Worm (Caenorhabditis elegans) whole organism, L1 larva: ENCODE measurements around the gene M03C11.6.
A peak's percentile ranks its signal among the peaks of the same experiment; 100 is the strongest.

Experiments used
- C04F5.9 ChIP-seq: sonication (generic microtip); optimal IDR thresholded peaks from 2 replicates; lab custom pipeline; 2016; ENCODE audit warnings: missing genetic modification characterization, missing compliant biosample characterization
- C16A3.4 ChIP-seq: fragments of 150-350 bp; optimal IDR thresholded peaks from 2 replicates; lab custom pipeline; 2014; ENCODE audit warnings: missing biosample characterization, missing genetic modification characterization
- C34B4.2 ChIP-seq: sonication (generic microtip); optimal IDR thresholded peaks from 2 replicates; lab custom pipeline; 2017; ENCODE audit warnings: mild to moderate bottlenecking, missing genetic modification characterization, missing compliant biosample characterization
- Y116A8C.19 ChIP-seq: sonication (generic microtip); optimal IDR thresholded peaks from 2 replicates; lab custom pipeline; 2016; ENCODE audit warnings: missing compliant biosample characterization, missing genetic modification characterization, borderline replicate concordance
- aha-1 ChIP-seq: fragments of 150-350 bp; optimal IDR thresholded peaks from 2 replicates; lab custom pipeline; 2014; ENCODE audit warnings: missing biosample characterization, missing genetic modification characterization
- alr-1 ChIP-seq: fragments of 200-800 bp; sonication (Bioruptor generic); optimal IDR thresholded peaks from 2 replicates; lab custom pipeline; 2018; ENCODE audit warnings: borderline replicate concordance, mild to moderate bottlenecking, missing genetic modification characterization, missing compliant biosample characterization
- blmp-1 ChIP-seq: fragments of 150-350 bp; optimal IDR thresholded peaks from 2 replicates; lab custom pipeline; 2014; ENCODE audit warnings: missing biosample characterization, missing genetic modification characterization
- ceh-63 ChIP-seq: fragments of 200-800 bp; sonication (Bioruptor generic); optimal IDR thresholded peaks from 2 replicates; lab custom pipeline; 2018; ENCODE audit warnings: mild to moderate bottlenecking, missing genetic modification characterization, missing compliant biosample characterization
- ceh-8 ChIP-seq: fragments of 200-800 bp; sonication (Bioruptor generic); optimal IDR thresholded peaks from 2 replicates; lab custom pipeline; 2018; ENCODE audit warnings: mild to moderate bottlenecking, missing genetic modification characterization, moderate library complexity, missing compliant biosample characterization
- ceh-82 ChIP-seq, 3 experiments: fragments of 150-350 bp in 1 of 3; sonication (generic microtip) in 2 of 3; optimal IDR thresholded peaks; 2 replicates each; lab custom pipeline; 2014 to 2017; ENCODE audit warnings: missing biosample characterization in 3 of 3, missing genetic modification characterization in 3 of 3
- ceh-90 ChIP-seq: sonication (generic microtip); optimal IDR thresholded peaks from 2 replicates; lab custom pipeline; 2016; ENCODE audit warnings: missing genetic modification characterization, missing compliant biosample characterization
- dpl-1 ChIP-seq, 3 experiments: fragments of 150-350 bp in 2 of 3; sonication (generic microtip) in 1 of 3; optimal IDR thresholded peaks; 2 replicates each; lab custom pipeline; 2014 to 2017; ENCODE audit warnings: missing biosample characterization in 3 of 3, missing genetic modification characterization in 3 of 3, missing genetic modification reagents in 3 of 3
- dsc-1 ChIP-seq: sonication (generic microtip); optimal IDR thresholded peaks from 2 replicates; lab custom pipeline; 2016; ENCODE audit warnings: mild to moderate bottlenecking, missing genetic modification characterization, missing compliant biosample characterization
- efl-1 ChIP-seq, 4 experiments: fragments of 150-350 bp; optimal IDR thresholded peaks in 3 of 4; peaks in 1 of 4; 1 replicate in 1 of 4; 2 replicates in 3 of 4; lab custom pipeline; 2014; ENCODE audit warnings: missing biosample characterization in 2 of 4, missing genetic modification characterization in 2 of 4, missing genetic modification reagents in 2 of 4
- egl-27 ChIP-seq, 2 experiments: fragments of 150-350 bp in 1 of 2; sonication (generic microtip); optimal IDR thresholded peaks; 3 replicates each; lab custom pipeline; 2017 to 2018; ENCODE audit warnings: missing biosample characterization in 2 of 2, missing genetic modification characterization in 2 of 2, missing genetic modification reagents in 2 of 2
- elt-2 ChIP-seq: sonication (generic microtip); optimal IDR thresholded peaks from 2 replicates; lab custom pipeline; 2016; ENCODE audit warnings: missing genetic modification characterization, mild to moderate bottlenecking, inconsistent platforms, missing compliant biosample characterization, missing genetic modification reagents
- elt-3 ChIP-seq, 6 experiments: fragments of 150-350 bp in 1 of 6; sonication (generic microtip); optimal IDR thresholded peaks; 2 replicates each; lab custom pipeline; 2017 to 2018; ENCODE audit warnings: missing biosample characterization in 6 of 6, missing genetic modification characterization in 6 of 6, inconsistent platforms in 1 of 6
- fkh-10 ChIP-seq: sonication (generic microtip); optimal IDR thresholded peaks from 2 replicates; lab custom pipeline; 2017; ENCODE audit warnings: missing biosample characterization, missing genetic modification reagents, missing genetic modification characterization
- fkh-4 ChIP-seq: sonication (generic microtip); optimal IDR thresholded peaks from 2 replicates; lab custom pipeline; 2016; ENCODE audit warnings: missing compliant biosample characterization, missing genetic modification characterization, borderline replicate concordance
- isw-1 ChIP-seq: fragments of 200-800 bp; sonication (Bioruptor generic); IDR thresholded peaks from 2 replicates; pipeline ENCODE4 v1.3.6; 2022; ENCODE audit warnings: missing genetic modification characterization, missing compliant biosample characterization
- jun-1 ChIP-seq: fragments of 150-350 bp; optimal IDR thresholded peaks from 2 replicates; lab custom pipeline; 2014; ENCODE audit warnings: missing biosample characterization, missing genetic modification reagents, missing genetic modification characterization
- lir-3 ChIP-seq: sonication (generic microtip); optimal IDR thresholded peaks from 2 replicates; lab custom pipeline; 2016; ENCODE audit warnings: mild to moderate bottlenecking, missing genetic modification characterization, moderate library complexity, missing compliant biosample characterization; ENCODE audit not compliant: poor library complexity
- lsy-2 ChIP-seq, 2 experiments: fragments of 150-350 bp; optimal IDR thresholded peaks; 2 replicates each; lab custom pipeline; 2014; ENCODE audit warnings: missing biosample characterization in 2 of 2, missing genetic modification characterization in 2 of 2
- mab-9 ChIP-seq: fragments of 200-800 bp; sonication (Bioruptor generic); IDR thresholded peaks from 2 replicates; pipeline ENCODE4 v1.3.6; 2022; ENCODE audit warnings: missing genetic modification reagents, missing genetic modification characterization, missing compliant biosample characterization
- mdl-1 ChIP-seq, 2 experiments: fragments of 150-350 bp; optimal IDR thresholded peaks; 2 replicates each; lab custom pipeline; 2014 to 2017; ENCODE audit warnings: missing biosample characterization in 2 of 2, missing genetic modification characterization in 2 of 2, inconsistent platforms in 1 of 2
- mep-1 ChIP-seq: fragments of 150-350 bp; optimal IDR thresholded peaks from 2 replicates; lab custom pipeline; 2014; ENCODE audit warnings: missing biosample characterization, missing genetic modification characterization
- nhr-11 ChIP-seq: fragments of 150-350 bp; optimal IDR thresholded peaks from 2 replicates; lab custom pipeline; 2014; ENCODE audit warnings: missing biosample characterization, missing genetic modification characterization
- nhr-19 ChIP-seq: fragments of 200-800 bp; sonication (Bioruptor generic); conservative IDR thresholded peaks from 2 replicates; pipeline ENCODE4 v1.3.6; 2022; ENCODE audit warnings: missing genetic modification characterization, missing compliant biosample characterization
- nhr-237 ChIP-seq: fragments of 150-350 bp; optimal IDR thresholded peaks from 2 replicates; lab custom pipeline; 2014; ENCODE audit warnings: missing biosample characterization, missing genetic modification characterization
- nhr-28 ChIP-seq: fragments of 150-350 bp; optimal IDR thresholded peaks from 2 replicates; lab custom pipeline; 2014; ENCODE audit warnings: missing biosample characterization, missing genetic modification characterization
- nhr-47 ChIP-seq: sonication (generic microtip); optimal IDR thresholded peaks from 2 replicates; lab custom pipeline; 2016; ENCODE audit warnings: mild to moderate bottlenecking, missing genetic modification characterization, moderate library complexity, missing compliant biosample characterization
- nhr-77 ChIP-seq: fragments of 150-350 bp; optimal IDR thresholded peaks from 2 replicates; lab custom pipeline; 2014; ENCODE audit warnings: missing biosample characterization, missing genetic modification characterization
- nhr-84 ChIP-seq: sonication (generic microtip); optimal IDR thresholded peaks from 2 replicates; lab custom pipeline; 2017; ENCODE audit warnings: missing biosample characterization, missing genetic modification characterization
- nhr-85 ChIP-seq: sonication (generic microtip); peaks from one replicate; lab custom pipeline; 2016; ENCODE audit warnings: missing genetic modification characterization, inconsistent platforms, missing compliant biosample characterization
- nhr-90 ChIP-seq: sonication (generic microtip); optimal IDR thresholded peaks from 2 replicates; lab custom pipeline; 2016; ENCODE audit warnings: mild to moderate bottlenecking, missing genetic modification characterization, missing compliant biosample characterization; ENCODE audit not compliant: poor library complexity
- pag-3 ChIP-seq: sonication (generic microtip); optimal IDR thresholded peaks from 2 replicates; lab custom pipeline; 2017; ENCODE audit warnings: missing genetic modification characterization, mild to moderate bottlenecking, missing compliant biosample characterization, antibody characterized with exemption, borderline replicate concordance; ENCODE audit not compliant: insufficient read depth
- pax-3 ChIP-seq: fragments of 200-800 bp; sonication (Bioruptor generic); optimal IDR thresholded peaks from 2 replicates; lab custom pipeline; 2018; ENCODE audit warnings: mild to moderate bottlenecking, missing genetic modification characterization, moderate library complexity, missing compliant biosample characterization
- snpc-4 ChIP-seq: fragments of 150-350 bp; optimal IDR thresholded peaks from 2 replicates; lab custom pipeline; 2014; ENCODE audit warnings: missing biosample characterization, missing genetic modification characterization
- snu-23 ChIP-seq: sonication (generic microtip); optimal IDR thresholded peaks from 2 replicates; lab custom pipeline; 2016; ENCODE audit warnings: missing genetic modification characterization, missing compliant biosample characterization
- sox-4 ChIP-seq: sonication (generic microtip); optimal IDR thresholded peaks from 2 replicates; lab custom pipeline; 2016; ENCODE audit warnings: missing genetic modification characterization, missing compliant biosample characterization
- sptf-1 ChIP-seq: fragments of 150-350 bp; optimal IDR thresholded peaks from 2 replicates; lab custom pipeline; 2014; ENCODE audit warnings: missing biosample characterization, missing genetic modification characterization
- sup-37 ChIP-seq: fragments of 200-800 bp; sonication (Bioruptor generic); optimal IDR thresholded peaks from 2 replicates; lab custom pipeline; 2018; ENCODE audit warnings: mild to moderate bottlenecking, missing genetic modification characterization, missing compliant biosample characterization
- tlp-1 ChIP-seq: fragments of 150-350 bp; optimal IDR thresholded peaks from 2 replicates; lab custom pipeline; 2014; ENCODE audit warnings: missing biosample characterization, missing genetic modification characterization
- unc-130 ChIP-seq: fragments of 150-350 bp; optimal IDR thresholded peaks from 2 replicates; lab custom pipeline; 2017; ENCODE audit warnings: missing biosample characterization, missing genetic modification characterization, inconsistent platforms
- unc-30 ChIP-seq: sonication (generic microtip); optimal IDR thresholded peaks from 2 replicates; lab custom pipeline; 2017; ENCODE audit warnings: missing biosample characterization, missing genetic modification characterization
- unc-98 ChIP-seq: fragments of 200-800 bp; sonication (Bioruptor generic); IDR thresholded peaks from 2 replicates; pipeline ENCODE4 v1.3.6; 2022; ENCODE audit warnings: missing genetic modification characterization, missing compliant biosample characterization
- vab-15 ChIP-seq: sonication (generic microtip); optimal IDR thresholded peaks from 2 replicates; lab custom pipeline; 2017; ENCODE audit warnings: missing genotype, mild to moderate bottlenecking, missing genetic modification characterization, missing compliant biosample characterization
- xbp-1 ChIP-seq: sonication (generic microtip); optimal IDR thresholded peaks from 2 replicates; lab custom pipeline; 2016; ENCODE audit warnings: missing genetic modification characterization, missing compliant biosample characterization
- zag-1 ChIP-seq: fragments of 150-350 bp; optimal IDR thresholded peaks from 2 replicates; lab custom pipeline; 2014; ENCODE audit warnings: missing biosample characterization, missing genetic modification characterization
- zip-4 ChIP-seq: fragments of 200-800 bp; sonication (Bioruptor generic); optimal IDR thresholded peaks from 2 replicates; lab custom pipeline; 2018; ENCODE audit warnings: mild to moderate bottlenecking, missing genetic modification characterization, moderate library complexity, missing compliant biosample characterization
- ztf-4 ChIP-seq: fragments of 150-350 bp; optimal IDR thresholded peaks from 2 replicates; lab custom pipeline; 2014; ENCODE audit warnings: missing biosample characterization, missing genetic modification characterization

M03C11.6 gene

ce11 chrIII:10407198-10407663 is 16.6 kb downstream of the M03C11.6 start, which contains the start of gene hat-1:
Gene hat-1 (minus strand): TSS chrIII:10407248.
- TF ChIP-seq snpc-4 (tag; lab: Kevin White, UChicago) (peak; percentile 83), snu-23 (GFP tag; lab: Kevin White, UChicago) (peak; percentile 98), zag-1 (tag; lab: Kevin White, UChicago) (no peak), fkh-10 (GFP tag; lab: Kevin White, UChicago) (peak; percentile 86), elt-3 (tag; optimal IDR thresholded peaks at IDR 0.05; lab: Kevin White, UChicago) (peak in 3 of 6 experiments; percentile 71 to 95 (median 91)), lsy-2 (tag; optimal IDR thresholded peaks at IDR 0.05; lab: Kevin White, UChicago) (peak; percentile 95 to 96), C04F5.9 (tag; lab: Kevin White, UChicago) (peak; percentile 94), sptf-1 (tag; lab: Kevin White, UChicago) (no peak), aha-1 (tag; lab: Kevin White, UChicago) (peak; percentile 86), ceh-90 (peak; percentile 60), lir-3 (tag; lab: Kevin White, UChicago) (no peak), elt-2 (tag; lab: Kevin White, UChicago) (peak; percentile 85), blmp-1 (peak; percentile 82), dsc-1 (tag; lab: Kevin White, UChicago) (peak; percentile 96), nhr-85 (tag; lab: Kevin White, UChicago) (peak; percentile 99), sox-4 (tag; lab: Kevin White, UChicago) (peak; percentile 83), isw-1 (peak; percentile 98), pag-3 (tag; lab: Kevin White, UChicago) (peak; percentile 57), unc-98 (peak; percentile 66; the same call in 1 of the 2 replicates), unc-30 (no peak), ztf-4 (tag; lab: Kevin White, UChicago) (peak; percentile 90), fkh-4 (tag; lab: Kevin White, UChicago) (peak; percentile 76), efl-1 (optimal IDR thresholded peaks at IDR 0.05; lab: Kevin White, UChicago) (peak; percentile 95 to 97), efl-1 (GFP tag; optimal IDR thresholded peaks at IDR 0.05 in 1 of 2; lab: Kevin White, UChicago) (peak; percentile 90 to 99), nhr-28 (tag; lab: Kevin White, UChicago) (no peak), vab-15 (tag; lab: Kevin White, UChicago) (no peak), sup-37 (GFP tag; lab: Kevin White, UChicago) (peak; percentile 87), alr-1 (tag; lab: Kevin White, UChicago) (no peak), ceh-8 (GFP tag; lab: Kevin White, UChicago) (peak; percentile 88), nhr-47 (tag; lab: Kevin White, UChicago) (peak; percentile 98), pax-3 (tag; lab: Kevin White, UChicago) (peak; percentile 94), nhr-84 (tag; lab: Kevin White, UChicago) (no peak), nhr-11 (tag; lab: Kevin White, UChicago) (peak; percentile 91), mdl-1 (tag; optimal IDR thresholded peaks at IDR 0.05; lab: Kevin White, UChicago) (peak in 1 of 2 experiments; percentile 85), xbp-1 (tag; lab: Kevin White, UChicago) (peak; percentile 97), C34B4.2 (tag; lab: Kevin White, UChicago) (peak; percentile 52), mab-9 (peak; percentile 91), nhr-90 (tag; lab: Kevin White, UChicago) (peak; percentile 96), ceh-63 (no peak), nhr-77 (tag; lab: Kevin White, UChicago) (peak; percentile 91), ceh-82 (tag; optimal IDR thresholded peaks at IDR 0.05; lab: Kevin White, UChicago) (peak; percentile 95 to 97 (median 96)), zip-4 (GFP tag; lab: Kevin White, UChicago) (peak; percentile 99), nhr-19 (GFP tag; lab: Robert Waterston, UW) (peak; percentile 97), nhr-237 (tag; lab: Kevin White, UChicago) (peak; percentile 83), jun-1 (tag; lab: Kevin White, UChicago) (peak; percentile 95), tlp-1 (tag; lab: Kevin White, UChicago) (no peak), unc-130 (tag; lab: Kevin White, UChicago) (peak; percentile 78), dpl-1 (GFP tag; optimal IDR thresholded peaks at IDR 0.05; lab: Kevin White, UChicago) (peak; percentile 92 to 95 (median 94)), egl-27 (tag; optimal IDR thresholded peaks at IDR 0.05; lab: Kevin White, UChicago) (peak in 1 of 2 experiments; percentile 7), Y116A8C.19 (tag; lab: Kevin White, UChicago) (no peak), C16A3.4 (peak; percentile 88), mep-1 (tag; lab: Kevin White, UChicago) (peak; percentile 95)
